Worm (Caenorhabditis elegans): Measurements from ENCODE around the gene R12B2.3.
A peak's percentile ranks its signal among the peaks of the same experiment; 100 is the strongest.

R12B2.3 gene

ce11 chrIII:5790550-5790949 is 14.8 kb upstream of the R12B2.3 start, which contains the start of gene rev-3:
rev-3 (minus strand) TSS chrIII:5790650.
- no peak for TF ChIP-seq jun-1 (tag; optimal IDR thresholded peaks at IDR 0.05)
- TF ChIP-seq daf-12 (tag; optimal IDR thresholded peaks at IDR 0.05), result no peak
- no peak for TF ChIP-seq pha-4 (tag; optimal IDR thresholded peaks at IDR 0.05)
- no peak for TF ChIP-seq egl-27 (tag; optimal IDR thresholded peaks at IDR 0.05)
- no peak for TF ChIP-seq aly-2 (tag; optimal IDR thresholded peaks at IDR 0.05)
- no peak for TF ChIP-seq R02D3.7 (tag; optimal IDR thresholded peaks at IDR 0.05)
- no peak for TF ChIP-seq nhr-23 (tag; optimal IDR thresholded peaks at IDR 0.05)
- no peak for TF ChIP-seq ama-1 (optimal IDR thresholded peaks at IDR 0.05)
- TF ChIP-seq ZK546.5 (tag; optimal IDR thresholded peaks at IDR 0.05), result no peak

ce11 chrIII:5794982-5795381 is 10.4 kb upstream of the R12B2.3 start:
- TF ChIP-seq fkh-2 (tag; optimal IDR thresholded peaks at IDR 0.05) (no peak), aly-2 (tag; optimal IDR thresholded peaks at IDR 0.05) (no peak), unc-62 (GFP tag; optimal IDR thresholded peaks at IDR 0.05) (no peak), nhr-67 (tag; optimal IDR thresholded peaks at IDR 0.05) (no peak), nhr-237 (tag; optimal IDR thresholded peaks at IDR 0.05) (no peak), nhr-77 (tag; optimal IDR thresholded peaks at IDR 0.05) (no peak), hmg-11 (tag; optimal IDR thresholded peaks at IDR 0.05) (no peak), R02D3.7 (tag; optimal IDR thresholded peaks at IDR 0.05) (no peak), fos-1 (tag; optimal IDR thresholded peaks at IDR 0.05) (no peak), ceh-16 (tag; optimal IDR thresholded peaks at IDR 0.05) (no peak), egl-5 (tag; optimal IDR thresholded peaks at IDR 0.05) (no peak), nhr-11 (tag; optimal IDR thresholded peaks at IDR 0.05) (no peak), nhr-25 (tag; optimal IDR thresholded peaks at IDR 0.05) (no peak), mdl-1 (tag; optimal IDR thresholded peaks at IDR 0.05) (no peak), nfya-1 (tag; optimal IDR thresholded peaks at IDR 0.05; ENCODE audit: insufficient read depth) (no peak), lin-39 (tag; optimal IDR thresholded peaks at IDR 0.05) (no peak), nhr-76 (tag; optimal IDR thresholded peaks at IDR 0.05) (no peak), nhr-43 (tag; optimal IDR thresholded peaks at IDR 0.05; ENCODE audit: poor library complexity, severe bottlenecking) (no peak), jun-1 (tag; optimal IDR thresholded peaks at IDR 0.05) (no peak), eor-1 (tag; optimal IDR thresholded peaks at IDR 0.05) (no peak)

- no peak for TF ChIP-seq ceh-28 (tag; optimal IDR thresholded peaks at IDR 0.05)
- no peak for TF ChIP-seq nhr-237 (tag; optimal IDR thresholded peaks at IDR 0.05)
- no peak for TF ChIP-seq nhr-67 (tag; optimal IDR thresholded peaks at IDR 0.05)
- TF ChIP-seq unc-39 (tag; optimal IDR thresholded peaks at IDR 0.05), result no peak
- TF ChIP-seq nhr-23 (tag; optimal IDR thresholded peaks at IDR 0.05), result no peak
- TF ChIP-seq nhr-43 (tag; optimal IDR thresholded peaks at IDR 0.05; ENCODE audit: poor library complexity, severe bottlenecking), result no peak
- TF ChIP-seq eor-1 (tag; optimal IDR thresholded peaks at IDR 0.05), result no peak
- TF ChIP-seq aly-2 (tag; optimal IDR thresholded peaks at IDR 0.05), result no peak
- TF ChIP-seq ama-1 (optimal IDR thresholded peaks at IDR 0.05), result no peak
- no peak for TF ChIP-seq unc-62 (GFP tag; optimal IDR thresholded peaks at IDR 0.05)
- no peak for TF ChIP-seq R02D3.7 (tag; optimal IDR thresholded peaks at IDR 0.05)
- TF ChIP-seq nhr-77 (tag; optimal IDR thresholded peaks at IDR 0.05), result no peak
- no peak for TF ChIP-seq zag-1 (tag; optimal IDR thresholded peaks at IDR 0.05)
- no peak for TF ChIP-seq nhr-12 (tag; optimal IDR thresholded peaks at IDR 0.05)
- no peak for TF ChIP-seq lin-15B (tag; optimal IDR thresholded peaks at IDR 0.05)
- no peak for TF ChIP-seq egl-27 (tag; optimal IDR thresholded peaks at IDR 0.05)
- no peak for TF ChIP-seq elt-2 (tag; optimal IDR thresholded peaks at IDR 0.05)
- no peak for TF ChIP-seq nfya-1 (tag; optimal IDR thresholded peaks at IDR 0.05; ENCODE audit: insufficient read depth)
Observed at ce11 chrIII:5798747-5799146, 6.6 kb upstream of the R12B2.3 start, which contains the start of gene ceh-10. ceh-10 (plus strand) TSS chrIII:5799047.

- TF ChIP-seq sea-2 (GFP tag; optimal IDR thresholded peaks at IDR 0.05), result no peak
- TF ChIP-seq fkh-2 (tag; optimal IDR thresholded peaks at IDR 0.05), result no peak
- no peak for TF ChIP-seq ztf-11 (tag; optimal IDR thresholded peaks at IDR 0.05)
- no peak for TF ChIP-seq pqm-1 (tag; optimal IDR thresholded peaks at IDR 0.05)
- peak; percentile 20 for TF ChIP-seq lin-15B (tag; optimal IDR thresholded peaks at IDR 0.05)
- no peak for TF ChIP-seq nhr-76 (tag; optimal IDR thresholded peaks at IDR 0.05)
- TF ChIP-seq egl-5 (tag; optimal IDR thresholded peaks at IDR 0.05), result no peak
- TF ChIP-seq nfya-1 (tag; optimal IDR thresholded peaks at IDR 0.05; ENCODE audit: insufficient read depth), result peak; percentile 42
Observed at ce11 chrIII:5802971-5803370, 2.4 kb upstream of the R12B2.3 start, which contains the start of the genes polq-1 and him-10. polq-1 (minus strand) TSS chrIII:5803160. him-10 (plus strand) TSS chrIII:5803260.

Measured in whole organism, L3 larva.